Fruit fly (Drosophila melanogaster) whole organism, pupa: ENCODE data around the gene ss.
A peak's percentile ranks its signal among the peaks of the same experiment; 100 is the strongest.

Source experiments
- CG10348 ChIP-seq: fragments of 200-800 bp; sonication (Bioruptor generic); IDR thresholded peaks from 2 replicates; pipeline ENCODE4 v1.3.6; 2022; ENCODE audit warnings: missing biosample characterization, missing genetic modification characterization
- CG12605 ChIP-seq: fragments of 200-800 bp; sonication (Bioruptor generic); IDR thresholded peaks from 2 replicates; pipeline ENCODE4 v1.3.6; 2022; ENCODE audit warnings: missing biosample characterization, missing genetic modification characterization
- CG14655 ChIP-seq: fragments of 200-800 bp; sonication (Bioruptor generic); optimal IDR thresholded peaks from 3 replicates; lab custom pipeline; 2017; ENCODE audit warnings: mild to moderate bottlenecking, missing biosample characterization, missing genetic modification reagents, missing genetic modification characterization
- CG15710 ChIP-seq: fragments of 200-800 bp; sonication (Bioruptor generic); optimal IDR thresholded peaks from 2 replicates; lab custom pipeline; 2018; ENCODE audit warnings: missing biosample characterization, mild to moderate bottlenecking, missing genetic modification characterization, moderate library complexity
- CG17806 ChIP-seq: fragments of 200-800 bp; sonication (Bioruptor generic); optimal IDR thresholded peaks from 2 replicates; lab custom pipeline; 2018; ENCODE audit warnings: missing biosample characterization, mild to moderate bottlenecking, missing genetic modification characterization, moderate library complexity
- CG32121 ChIP-seq: fragments of 200-800 bp; sonication (Bioruptor generic); IDR thresholded peaks from 2 replicates; pipeline ENCODE4 v1.3.6; 2022; ENCODE audit warnings: missing biosample characterization, missing genetic modification characterization
- CG34367 ChIP-seq: fragments of 200-800 bp; sonication (Bioruptor generic); optimal IDR thresholded peaks from 2 replicates; lab custom pipeline; 2018; ENCODE audit warnings: missing biosample characterization, mild to moderate bottlenecking, missing genetic modification characterization
- CG4496 ChIP-seq: fragments of 200-800 bp; sonication (Bioruptor generic); IDR thresholded peaks from 3 replicates; pipeline ENCODE4 v1.3.6; 2022; ENCODE audit warnings: missing biosample characterization, missing genetic modification characterization
- CG8159 ChIP-seq: fragments of 200-800 bp; sonication (Bioruptor generic); optimal IDR thresholded peaks from 3 replicates; lab custom pipeline; 2018; ENCODE audit warnings: missing biosample characterization, mild to moderate bottlenecking, missing genetic modification characterization, moderate library complexity
- CG8301 ChIP-seq: fragments of 200-800 bp; sonication (Bioruptor generic); optimal IDR thresholded peaks from 2 replicates; lab custom pipeline; 2018; ENCODE audit warnings: missing biosample characterization, mild to moderate bottlenecking, missing genetic modification characterization
- CG9948 ChIP-seq: fragments of 200-800 bp; sonication (Bioruptor generic); optimal IDR thresholded peaks from 2 replicates; lab custom pipeline; 2018; ENCODE audit warnings: missing biosample characterization, mild to moderate bottlenecking, missing genetic modification characterization, moderate library complexity
- D1 ChIP-seq: fragments of 200-800 bp; sonication (Bioruptor generic); optimal IDR thresholded peaks from 2 replicates; lab custom pipeline; 2018; ENCODE audit warnings: missing biosample characterization, mild to moderate bottlenecking, missing genetic modification characterization, moderate library complexity
- EcR ChIP-seq: fragments of 200-800 bp; sonication (Bioruptor generic); optimal IDR thresholded peaks from 3 replicates; lab custom pipeline; 2019; ENCODE audit warnings: missing biosample characterization, missing genetic modification characterization, mild to moderate bottlenecking, moderate library complexity, missing genetic modification reagents
- Ets98B ChIP-seq: fragments of 200-800 bp; sonication (Bioruptor generic); IDR thresholded peaks from 2 replicates; pipeline ENCODE4 v1.3.6; 2022; ENCODE audit warnings: missing biosample characterization, missing genetic modification characterization
- Pif1A ChIP-seq: fragments of 200-800 bp; sonication (Bioruptor generic); optimal IDR thresholded peaks from 3 replicates; lab custom pipeline; 2016; ENCODE audit warnings: missing biosample characterization, missing genetic modification characterization
- Pif1B ChIP-seq: fragments of 200-800 bp; sonication (Bioruptor generic); optimal IDR thresholded peaks from 3 replicates; lab custom pipeline; 2016; ENCODE audit warnings: missing biosample characterization, missing genetic modification characterization
- Snoo ChIP-seq: fragments of 200-800 bp; sonication (Bioruptor generic); optimal IDR thresholded peaks from 3 replicates; lab custom pipeline; 2017; ENCODE audit warnings: missing biosample characterization, mild to moderate bottlenecking, missing genetic modification characterization, inconsistent platforms
- fd96Ca ChIP-seq: fragments of 200-800 bp; sonication (Bioruptor generic); IDR thresholded peaks from 3 replicates; pipeline ENCODE4 v1.3.6; 2022; ENCODE audit warnings: missing biosample characterization, missing genetic modification characterization
- gl ChIP-seq: fragments of 200-800 bp; sonication (Bioruptor generic); optimal IDR thresholded peaks from 2 replicates; lab custom pipeline; 2018; ENCODE audit warnings: missing biosample characterization, mild to moderate bottlenecking, missing genetic modification characterization
- rn ChIP-seq: fragments of 200-800 bp; sonication (Bioruptor generic); IDR thresholded peaks from 2 replicates; pipeline ENCODE4 v1.3.6; 2022; ENCODE audit warnings: missing biosample characterization, missing genetic modification characterization

The ss gene

DNA sequence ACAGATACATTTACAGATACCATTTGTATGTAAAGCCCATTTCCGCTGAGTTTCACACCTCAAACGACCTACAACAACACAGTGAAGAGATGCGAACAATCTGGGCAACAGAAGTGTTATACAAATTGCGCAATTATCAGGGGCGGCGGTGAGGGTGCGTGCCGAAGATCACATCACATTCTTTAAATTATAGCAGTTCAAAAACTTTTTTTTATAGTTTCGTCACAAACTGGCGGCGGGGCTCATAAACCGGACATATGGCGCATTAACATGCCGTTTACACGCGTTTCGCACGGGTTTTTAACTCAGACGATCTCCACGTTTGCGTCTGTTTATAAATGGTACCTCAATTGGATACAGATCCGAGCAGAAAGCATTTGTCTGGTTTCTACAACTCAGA lies 50.3 kb downstream of the ss start:
- TF ChIP-seq CG17806 (tag; lab: Kevin White, UChicago) (no peak), fd96Ca (GFP tag; lab: Robert Waterston, UW) (no peak), CG4496 (GFP tag; lab: Robert Waterston, UW) (no peak), EcR (GFP tag; lab: Kevin White, UChicago) (peak; percentile 39), Pif1A (GFP tag; lab: Kevin White, UChicago) (no peak), CG34367 (tag; lab: Kevin White, UChicago) (no peak)

DNA sequence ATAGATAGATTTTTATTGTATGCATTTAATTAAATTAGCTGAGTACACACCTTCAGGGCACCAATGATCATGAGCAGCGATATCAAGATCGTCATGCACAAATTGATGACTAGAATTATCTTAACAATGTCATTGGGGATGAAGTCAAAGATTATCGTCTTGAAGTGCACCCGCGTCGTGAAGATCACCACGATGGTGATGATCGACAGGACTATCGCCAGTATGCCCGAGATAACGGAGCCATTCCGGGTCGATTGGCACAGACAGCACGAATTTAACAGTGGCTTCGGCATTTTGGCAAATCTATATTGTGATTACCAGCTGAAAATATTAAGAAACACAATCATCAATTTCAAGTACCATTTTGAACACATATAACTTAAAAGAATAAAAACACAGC lies 51.5 kb downstream of the ss start:
- no peak for TF ChIP-seq gl (tag; lab: Kevin White, UChicago)

- TF ChIP-seq fd96Ca (GFP tag; lab: Robert Waterston, UW), result no peak
- 0 out of 3 replicates have a peak, but pooled peaks have one; percentile 27 for TF ChIP-seq CG4496 (GFP tag; lab: Robert Waterston, UW)
- TF ChIP-seq CG10348, result no peak
- no peak for TF ChIP-seq Snoo (tag; lab: Kevin White, UChicago)
Measured at dm6 chr3R:16351044-16351443, 52.4 kb downstream of the ss start.

DNA sequence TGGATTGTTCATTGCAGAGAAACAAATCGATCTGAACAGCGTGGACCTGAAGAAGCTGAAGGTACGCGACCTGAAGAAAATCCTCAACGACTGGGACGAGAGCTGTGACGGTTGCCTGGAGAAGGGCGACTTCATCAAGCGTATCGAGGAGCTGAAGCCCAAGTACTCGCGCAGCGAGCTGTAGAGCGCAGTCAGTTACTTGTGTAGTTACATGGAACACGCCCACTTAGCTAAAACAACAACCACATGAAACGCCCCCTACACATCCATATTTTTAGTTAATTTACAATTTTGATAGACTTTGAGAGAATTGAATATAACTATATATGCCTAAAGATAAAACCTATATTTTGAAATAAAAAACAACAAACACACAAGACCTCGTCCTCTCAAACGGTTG lies 53.1 kb downstream of the ss start:
- TF ChIP-seq gl (tag; lab: Kevin White, UChicago) (no peak), Ets98B (GFP tag; lab: Robert Waterston, UW) (no peak), CG8301 (tag; lab: Kevin White, UChicago) (no peak), CG14655 (GFP tag; lab: Kevin White, UChicago) (no peak), CG32121 (GFP tag; lab: Robert Waterston, UW) (no peak), fd96Ca (GFP tag; lab: Robert Waterston, UW) (no peak), Snoo (tag; lab: Kevin White, UChicago) (no peak), CG8159 (no peak), Pif1A (GFP tag; lab: Kevin White, UChicago) (no peak), CG12605 (GFP tag; lab: Robert Waterston, UW) (no peak), CG9948 (no peak), CG4496 (GFP tag; lab: Robert Waterston, UW) (no peak), rn (GFP tag; lab: Robert Waterston, UW) (no peak)

DNA sequence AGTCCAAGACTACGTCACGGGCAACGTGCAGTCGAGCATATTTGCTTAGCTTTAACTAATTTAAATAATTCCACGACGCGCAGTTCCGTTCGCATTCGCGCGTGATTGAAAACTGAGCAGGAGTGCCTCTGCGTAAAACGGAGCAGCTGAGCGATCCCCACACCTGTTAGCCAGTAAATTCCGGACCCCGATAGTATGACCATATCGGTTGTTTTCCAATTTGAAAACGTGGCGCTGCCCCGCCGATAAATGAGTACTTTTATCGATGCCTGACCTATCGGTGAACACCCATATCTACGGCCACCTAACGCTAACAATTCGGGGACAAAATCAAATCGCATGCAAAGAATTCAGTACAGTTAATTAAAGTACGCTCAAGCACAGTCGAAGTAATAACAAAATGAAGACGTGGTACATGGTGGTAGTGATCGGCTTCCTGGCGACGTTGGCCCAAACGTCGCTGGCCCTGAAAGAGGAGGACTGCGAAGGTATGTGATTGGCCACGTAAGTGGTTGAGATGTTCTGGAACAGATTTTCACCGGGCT lies 54.3 kb downstream of the ss start, which contains the start of the genes CG14879 and Manf:
Gene CG14879 (minus strand): TSS at position 116 of the 545 bp plus-strand sequence.
Gene Manf (plus strand): TSS at position 294 of the 545 bp plus-strand sequence.
- TF ChIP-seq CG4496 (GFP tag; lab: Robert Waterston, UW), result peak; percentile 24; the same call in 1 of the 3 replicates
- no peak for TF ChIP-seq Pif1B (GFP tag; lab: Kevin White, UChicago)
- TF ChIP-seq Ets98B (GFP tag; lab: Robert Waterston, UW), result 0 out of 2 replicates have a peak, but pooled peaks have one; percentile 6

DNA sequence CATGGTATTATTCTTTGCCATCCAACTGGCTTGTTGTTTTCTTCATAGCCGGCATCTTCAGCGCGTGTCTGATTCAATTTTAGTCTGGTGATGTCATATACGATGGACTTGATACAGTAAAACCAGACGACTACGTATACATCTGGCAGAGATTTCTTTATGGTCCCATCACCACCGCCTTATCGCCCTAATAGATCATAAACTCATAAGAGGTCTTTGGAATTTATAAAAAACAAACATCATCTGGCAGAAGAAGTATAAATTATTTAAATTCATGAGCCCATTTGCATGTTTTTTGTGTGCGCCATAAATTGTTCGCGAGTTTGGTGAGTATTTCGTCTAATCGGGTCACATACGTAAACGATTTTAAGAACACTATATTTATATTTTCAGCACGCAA lies 55.2 kb downstream of the ss start:
- no peak for TF ChIP-seq fd96Ca (GFP tag; lab: Robert Waterston, UW)
- TF ChIP-seq Pif1B (GFP tag; lab: Kevin White, UChicago), result no peak
- TF ChIP-seq CG14655 (GFP tag; lab: Kevin White, UChicago), result no peak
- no peak for TF ChIP-seq CG8301 (tag; lab: Kevin White, UChicago)
- TF ChIP-seq CG15710, result no peak
- TF ChIP-seq Snoo (tag; lab: Kevin White, UChicago), result no peak
- TF ChIP-seq Ets98B (GFP tag; lab: Robert Waterston, UW), result no peak

DNA sequence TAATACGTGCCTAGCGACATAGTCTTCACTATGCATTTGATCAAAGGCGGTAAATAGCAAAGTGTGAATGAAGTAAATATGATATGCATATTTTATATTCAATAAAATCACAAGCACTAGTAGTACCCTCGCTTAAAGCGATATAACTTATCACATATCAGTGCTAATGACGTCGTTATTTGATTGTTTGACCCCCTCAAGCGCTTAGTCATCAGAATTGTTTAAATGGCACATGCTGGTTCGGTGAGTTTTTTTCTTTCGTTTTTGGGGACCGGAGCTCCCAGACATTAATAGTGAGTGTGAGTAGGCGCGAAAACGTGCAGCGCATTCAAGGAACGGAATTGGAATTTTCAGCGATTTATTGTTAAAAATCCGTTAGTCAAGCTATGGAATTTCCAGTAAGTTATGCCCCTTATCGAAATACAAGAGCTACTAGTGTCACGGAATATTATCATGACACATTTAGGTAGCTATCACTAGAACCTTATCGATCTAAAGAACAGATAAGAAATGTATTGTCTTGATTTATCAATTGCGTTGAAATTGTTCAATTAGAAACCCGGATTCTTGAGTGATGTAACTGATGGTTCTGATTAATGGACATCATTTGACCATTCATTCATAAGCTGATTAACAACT lies 55.7 kb downstream of the ss start:
- TF ChIP-seq CG12605 (GFP tag; lab: Robert Waterston, UW), result no peak
- no peak for TF ChIP-seq CG17806 (tag; lab: Kevin White, UChicago)
- TF ChIP-seq CG9948, result no peak
- TF ChIP-seq D1 (tag; lab: Kevin White, UChicago), result no peak
- no peak for TF ChIP-seq Snoo (tag; lab: Kevin White, UChicago)
- no peak for TF ChIP-seq EcR (GFP tag; lab: Kevin White, UChicago)
- no peak for TF ChIP-seq Pif1A (GFP tag; lab: Kevin White, UChicago)
- TF ChIP-seq Ets98B (GFP tag; lab: Robert Waterston, UW), result no peak
- TF ChIP-seq CG8159, result no peak
- TF ChIP-seq rn (GFP tag; lab: Robert Waterston, UW), result no peak
- no peak for TF ChIP-seq fd96Ca (GFP tag; lab: Robert Waterston, UW)
- TF ChIP-seq CG8301 (tag; lab: Kevin White, UChicago), result no peak
